Worm (Caenorhabditis elegans) whole organism, L4 larva: ENCODE results near the gene clpf-1.

Source experiments
- ceh-62 ChIP-seq: sonication (generic microtip); optimal IDR thresholded peaks from 2 replicates; lab custom pipeline; 2017; ENCODE audit warnings: missing biosample characterization, missing genetic modification characterization
- cey-2 ChIP-seq: sonication (generic microtip); optimal IDR thresholded peaks from 3 replicates; lab custom pipeline; 2017; ENCODE audit warnings: missing genetic modification characterization, mild to moderate bottlenecking, missing compliant biosample characterization, antibody characterized with exemption, borderline replicate concordance; ENCODE audit not compliant: insufficient read depth
- lin-15B ChIP-seq: fragments of 150-350 bp; sonication (generic microtip); optimal IDR thresholded peaks from 3 replicates; lab custom pipeline; 2014; ENCODE audit warnings: missing biosample characterization, missing genetic modification characterization
- nhr-25 ChIP-seq: sonication (generic microtip); optimal IDR thresholded peaks from 2 replicates; lab custom pipeline; 2017; ENCODE audit warnings: missing genetic modification characterization, mild to moderate bottlenecking, missing compliant biosample characterization, antibody characterized with exemption, moderate library complexity, borderline replicate concordance; ENCODE audit not compliant: insufficient read depth
- nhr-77 ChIP-seq: fragments of 150-350 bp; optimal IDR thresholded peaks from 2 replicates; lab custom pipeline; 2014; ENCODE audit warnings: missing biosample characterization, missing genetic modification characterization
- skn-1 ChIP-seq: fragments of 150-350 bp; optimal IDR thresholded peaks from 2 replicates; lab custom pipeline; 2014; ENCODE audit warnings: missing biosample characterization, missing genetic modification characterization
- unc-62 ChIP-seq, 3 experiments: fragments of 150-350 bp in 1 of 3; sonication (generic microtip); optimal IDR thresholded peaks in 2 of 3; peaks in 1 of 3; 1 replicate in 1 of 3; 2 replicates in 2 of 3; lab custom pipeline; 2014 to 2017; ENCODE audit warnings: missing biosample characterization in 3 of 3, missing genetic modification characterization in 3 of 3, missing genetic modification reagents in 3 of 3, missing genotype in 1 of 3

- no peak for TF ChIP-seq cey-2 (tag; lab: Kevin White, UChicago)
- TF ChIP-seq skn-1 (tag; lab: Kevin White, UChicago) = no peak
- no peak for TF ChIP-seq ceh-62 (tag; lab: Kevin White, UChicago)
- no peak for TF ChIP-seq nhr-77 (tag; lab: Kevin White, UChicago)
- TF ChIP-seq lin-15B (tag; lab: Kevin White, UChicago) = no peak
- TF ChIP-seq unc-62 (GFP tag; optimal IDR thresholded peaks at IDR 0.05 in 1 of 2; lab: Kevin White, UChicago) = no peak
- no peak for TF ChIP-seq unc-62 (tag; optimal IDR thresholded peaks at IDR 0.05; lab: Kevin White, UChicago)
- TF ChIP-seq nhr-25 (tag; lab: Kevin White, UChicago) = no peak
These were observed 29.2 kb downstream of the clpf-1 start for ce11 chrIII:3426741-3427140.
